Worm (Caenorhabditis elegans) whole organism, mixed stage, embryonic: ENCODE results near the gene B0228.6.

Experiments
- lsy-2 ChIP-seq: fragments of 150-350 bp; optimal IDR thresholded peaks from 2 replicates; lab custom pipeline; 2014; ENCODE audit warnings: missing biosample characterization, missing genetic modification characterization
- nhr-237 ChIP-seq: fragments of 150-350 bp; optimal IDR thresholded peaks from 2 replicates; lab custom pipeline; 2014; ENCODE audit warnings: missing biosample characterization, missing genetic modification characterization
- unc-120 ChIP-seq: sonication (generic microtip); optimal IDR thresholded peaks from 2 replicates; lab custom pipeline; 2017; ENCODE audit warnings: missing genetic modification characterization, missing compliant biosample characterization; ENCODE audit not compliant: poor library complexity, severe bottlenecking

- TF ChIP-seq nhr-237 (tag; lab: Kevin White, UChicago) (no peak), lsy-2 (no peak), unc-120 (tag; lab: Kevin White, UChicago) (no peak)
Observed at ce11 chrII:7769254-7769653, 14.3 kb upstream of the B0228.6 start.
